Fruit fly (Drosophila melanogaster) whole organism, embryonic: ENCODE results near the gene Trs23.

Experiments
- Ada2b ChIP-seq: fragments of 200-800 bp; sonication (Bioruptor generic); IDR thresholded peaks from 2 replicates; pipeline ENCODE4 v1.3.6; 2022; ENCODE audit warnings: missing biosample characterization, missing genetic modification characterization
- BEAF-32 ChIP-seq: fragments of 200-800 bp; sonication (Bioruptor generic); optimal IDR thresholded peaks from 3 replicates; lab custom pipeline; 2017; ENCODE audit warnings: missing biosample characterization, missing genetic modification characterization, mild to moderate bottlenecking, moderate library complexity, missing genetic modification reagents
- CG10147 ChIP-seq: fragments of 200-800 bp; sonication (Bioruptor generic); optimal IDR thresholded peaks from 2 replicates; lab custom pipeline; 2019; ENCODE audit warnings: missing biosample characterization, mild to moderate bottlenecking, missing genetic modification characterization, moderate library complexity
- CG11085 ChIP-seq: fragments of 200-800 bp; sonication (Bioruptor generic); IDR thresholded peaks from 2 replicates; pipeline ENCODE4 v1.3.6; 2022; ENCODE audit warnings: missing biosample characterization, missing genetic modification characterization
- CG12104 ChIP-seq: fragments of 200-800 bp; sonication (Bioruptor generic); optimal IDR thresholded peaks from 3 replicates; lab custom pipeline; 2016; ENCODE audit warnings: missing biosample characterization, missing genetic modification characterization
- CG12391 ChIP-seq: fragments of 200-800 bp; sonication (Bioruptor generic); optimal IDR thresholded peaks from 3 replicates; lab custom pipeline; 2018; ENCODE audit warnings: missing biosample characterization, mild to moderate bottlenecking, missing genetic modification characterization, moderate library complexity
- CG12659 ChIP-seq: fragments of 200-800 bp; sonication (Bioruptor generic); optimal IDR thresholded peaks from 3 replicates; lab custom pipeline; 2017; ENCODE audit warnings: mild to moderate bottlenecking, missing biosample characterization, missing genetic modification reagents, missing genetic modification characterization
- CG12744 ChIP-seq: fragments of 200-800 bp; sonication (Bioruptor generic); optimal IDR thresholded peaks from 2 replicates; lab custom pipeline; 2016; ENCODE audit warnings: missing biosample characterization, missing genetic modification characterization
- CG13296 ChIP-seq: fragments of 200-800 bp; sonication (Bioruptor generic); optimal IDR thresholded peaks from 3 replicates; lab custom pipeline; 2018; ENCODE audit warnings: missing biosample characterization, mild to moderate bottlenecking, missing genetic modification characterization
- CG14050 ChIP-seq: fragments of 200-800 bp; sonication (Bioruptor generic); IDR thresholded peaks from 3 replicates; pipeline ENCODE4 v1.3.6; 2022; ENCODE audit warnings: missing biosample characterization, missing genetic modification characterization
- CG15514 ChIP-seq: fragments of 200-800 bp; sonication (Bioruptor generic); optimal IDR thresholded peaks from 3 replicates; lab custom pipeline; 2017; ENCODE audit warnings: missing biosample characterization, missing genetic modification characterization, mild to moderate bottlenecking, moderate library complexity, missing genetic modification reagents
- CG17612 ChIP-seq: fragments of 200-800 bp; sonication (Bioruptor generic); IDR thresholded peaks from 2 replicates; pipeline ENCODE4 v1.3.6; 2022; ENCODE audit warnings: missing biosample characterization, missing genetic modification characterization
- CG17802 ChIP-seq: fragments of 200-800 bp; sonication (Bioruptor generic); optimal IDR thresholded peaks from 2 replicates; lab custom pipeline; 2018; ENCODE audit warnings: missing biosample characterization, mild to moderate bottlenecking, missing genetic modification characterization, moderate library complexity
- CG18599 ChIP-seq: fragments of 200-800 bp; sonication (Bioruptor generic); optimal IDR thresholded peaks from 3 replicates; lab custom pipeline; 2017; ENCODE audit warnings: missing biosample characterization, missing genetic modification characterization, mild to moderate bottlenecking, moderate library complexity, missing genetic modification reagents
- CG2129 ChIP-seq: fragments of 200-800 bp; sonication (Bioruptor generic); IDR thresholded peaks from 2 replicates; pipeline ENCODE4 v1.3.6; 2022; ENCODE audit warnings: missing biosample characterization, missing genetic modification characterization; ENCODE audit not compliant: partially characterized antibody
- CG3163 ChIP-seq: fragments of 200-800 bp; sonication (Bioruptor generic); optimal IDR thresholded peaks from 3 replicates; lab custom pipeline; 2016; ENCODE audit warnings: missing biosample characterization, missing genetic modification characterization
- CG32532 ChIP-seq: fragments of 200-800 bp; sonication (Bioruptor generic); IDR thresholded peaks from 2 replicates; pipeline ENCODE4 v1.3.6; 2022; ENCODE audit warnings: missing biosample characterization, missing genetic modification characterization
- CG34376 ChIP-seq: fragments of 200-800 bp; sonication (Bioruptor generic); optimal IDR thresholded peaks from 2 replicates; lab custom pipeline; 2018; ENCODE audit warnings: missing biosample characterization, mild to moderate bottlenecking, missing genetic modification characterization
- CG4282 ChIP-seq: fragments of 200-800 bp; sonication (Bioruptor generic); optimal IDR thresholded peaks from 2 replicates; lab custom pipeline; 2016; ENCODE audit warnings: missing biosample characterization, missing genetic modification characterization
- CG43689 ChIP-seq: fragments of 200-800 bp; sonication (Bioruptor generic); IDR thresholded peaks from 2 replicates; pipeline ENCODE4 v1.3.6; 2022; ENCODE audit warnings: missing biosample characterization, missing genetic modification characterization
- CG5245 ChIP-seq: fragments of 200-800 bp; sonication (Bioruptor generic); optimal IDR thresholded peaks from 3 replicates; lab custom pipeline; 2016; ENCODE audit warnings: missing biosample characterization, missing genetic modification characterization
- CG6254 ChIP-seq: fragments of 200-800 bp; sonication (Bioruptor generic); optimal IDR thresholded peaks from 3 replicates; lab custom pipeline; 2017; ENCODE audit warnings: mild to moderate bottlenecking, missing biosample characterization, missing genetic modification reagents, missing genetic modification characterization
- CG6689 ChIP-seq: fragments of 200-800 bp; sonication (Bioruptor generic); IDR thresholded peaks from 2 replicates; pipeline ENCODE4 v1.3.6; 2022; ENCODE audit warnings: missing biosample characterization, missing genetic modification characterization
- CG7745 ChIP-seq: fragments of 200-800 bp; sonication (Bioruptor generic); optimal IDR thresholded peaks from 2 replicates; lab custom pipeline; 2018; ENCODE audit warnings: missing biosample characterization, mild to moderate bottlenecking, missing genetic modification characterization, moderate library complexity
- CG8290 ChIP-seq, 3 experiments: fragments of 200-800 bp; sonication (Bioruptor generic); optimal IDR thresholded peaks; 2 replicates each; lab custom pipeline; 2016 to 2019; ENCODE audit warnings: missing biosample characterization in 3 of 3, missing genetic modification characterization in 3 of 3, mild to moderate bottlenecking in 2 of 3, moderate library complexity in 1 of 3
- CG9876 ChIP-seq: fragments of 200-800 bp; sonication (Bioruptor generic); optimal IDR thresholded peaks from 2 replicates; lab custom pipeline; 2016; ENCODE audit warnings: missing biosample characterization, missing genetic modification characterization
- Dll ChIP-seq: fragments of 200-800 bp; sonication (Bioruptor generic); IDR thresholded peaks from 4 replicates; pipeline ENCODE4 v1.3.6; 2022; ENCODE audit warnings: missing biosample characterization, missing genetic modification characterization; ENCODE audit not compliant: partially characterized antibody
- Fer3 ChIP-seq: fragments of 200-800 bp; sonication (Bioruptor generic); optimal IDR thresholded peaks from 2 replicates; lab custom pipeline; 2018; ENCODE audit warnings: missing biosample characterization, mild to moderate bottlenecking, missing genetic modification characterization, moderate library complexity
- H2.0 ChIP-seq: fragments of 200-800 bp; sonication (Bioruptor generic); IDR thresholded peaks from 2 replicates; pipeline ENCODE4 v1.3.6; 2022; ENCODE audit warnings: missing biosample characterization, missing genetic modification characterization
- Hey ChIP-seq: fragments of 200-800 bp; sonication (Bioruptor generic); optimal IDR thresholded peaks from 3 replicates; lab custom pipeline; 2018; ENCODE audit warnings: missing biosample characterization, mild to moderate bottlenecking, missing genetic modification characterization
- Hr39 ChIP-seq: fragments of >200 bp; optimal IDR thresholded peaks from 2 replicates; lab custom pipeline; 2017
- Hsf ChIP-seq: fragments of 200-800 bp; sonication (Bioruptor generic); optimal IDR thresholded peaks from 3 replicates; lab custom pipeline; 2016; ENCODE audit warnings: missing biosample characterization, missing genetic modification characterization
- Mad ChIP-seq: fragments of 200-800 bp; sonication (Bioruptor generic); optimal IDR thresholded peaks from 2 replicates; lab custom pipeline; 2016; ENCODE audit warnings: missing biosample characterization, missing genetic modification characterization
- Meics ChIP-seq: fragments of 200-800 bp; sonication (Bioruptor generic); optimal IDR thresholded peaks from 2 replicates; lab custom pipeline; 2017; ENCODE audit warnings: missing biosample characterization, mild to moderate bottlenecking, missing genetic modification characterization
- Optix ChIP-seq: fragments of 200-800 bp; sonication (Bioruptor generic); IDR thresholded peaks from 3 replicates; pipeline ENCODE4 v1.3.6; 2022; ENCODE audit warnings: missing biosample characterization, missing genetic modification characterization
- Sin3A ChIP-seq: fragments of >200 bp; optimal IDR thresholded peaks from 2 replicates; lab custom pipeline; 2018
- Six4 ChIP-seq: fragments of 200-800 bp; sonication (Bioruptor generic); optimal IDR thresholded peaks from 2 replicates; lab custom pipeline; 2016; ENCODE audit warnings: missing biosample characterization, missing genetic modification characterization
- ap ChIP-seq: fragments of 200-800 bp; sonication (Bioruptor generic); IDR thresholded peaks from 2 replicates; pipeline ENCODE4 v1.3.6; 2022; ENCODE audit warnings: missing biosample characterization, missing genetic modification characterization
- cg ChIP-seq: fragments of 200-800 bp; sonication (Bioruptor generic); optimal IDR thresholded peaks from 3 replicates; lab custom pipeline; 2019; ENCODE audit warnings: missing biosample characterization, mild to moderate bottlenecking, missing genetic modification characterization, moderate library complexity
- crc ChIP-seq: fragments of 200-800 bp; sonication (Bioruptor generic); optimal IDR thresholded peaks from 2 replicates; lab custom pipeline; 2016; ENCODE audit warnings: missing biosample characterization, missing genetic modification characterization
- cwo ChIP-seq: fragments of 200-800 bp; sonication (Bioruptor generic); optimal IDR thresholded peaks from 3 replicates; lab custom pipeline; 2017; ENCODE audit warnings: missing biosample characterization, missing genetic modification characterization, mild to moderate bottlenecking, moderate library complexity, missing genetic modification reagents
- emc ChIP-seq: fragments of 200-800 bp; sonication (Bioruptor generic); optimal IDR thresholded peaks from 2 replicates; lab custom pipeline; 2016; ENCODE audit warnings: missing biosample characterization, missing genetic modification characterization
- gem ChIP-seq: fragments of 200-800 bp; sonication (Bioruptor generic); optimal IDR thresholded peaks from 2 replicates; lab custom pipeline; 2019; ENCODE audit warnings: missing biosample characterization, mild to moderate bottlenecking, missing genetic modification characterization, moderate library complexity
- inv ChIP-seq: fragments of 200-800 bp; sonication (Bioruptor generic); IDR thresholded peaks from 2 replicates; pipeline ENCODE4 v1.3.6; 2022; ENCODE audit warnings: missing biosample characterization, missing genetic modification characterization; ENCODE audit not compliant: partially characterized antibody
- jigr1 ChIP-seq: fragments of 200-800 bp; sonication (Bioruptor generic); IDR thresholded peaks from 3 replicates; pipeline ENCODE4 v1.3.6; 2022; ENCODE audit warnings: missing biosample characterization, missing genetic modification characterization
- nmo ChIP-seq: fragments of 200-800 bp; sonication (Bioruptor generic); optimal IDR thresholded peaks from 2 replicates; lab custom pipeline; 2018; ENCODE audit warnings: missing biosample characterization, mild to moderate bottlenecking, missing genetic modification characterization, moderate library complexity
- psq ChIP-seq: fragments of 200-800 bp; sonication (Bioruptor generic); optimal IDR thresholded peaks from 2 replicates; lab custom pipeline; 2017; ENCODE audit warnings: missing biosample characterization, missing genetic modification characterization
- ro ChIP-seq: fragments of 200-800 bp; sonication (Bioruptor generic); IDR thresholded peaks from 2 replicates; pipeline ENCODE4 v1.3.6; 2022; ENCODE audit warnings: missing biosample characterization, missing genetic modification characterization
- sc ChIP-seq, 3 experiments: fragments of >200 bp in 2 of 3; fragments of 200-800 bp in 1 of 3; sonication (Bioruptor generic) in 1 of 3; optimal IDR thresholded peaks; 2 replicates in 2 of 3; 3 replicates in 1 of 3; lab custom pipeline; 2017; ENCODE audit warnings: mild to moderate bottlenecking in 1 of 3, missing biosample characterization in 1 of 3, missing genetic modification characterization in 1 of 3, missing genetic modification reagents in 1 of 3
- tio ChIP-seq: fragments of 200-800 bp; sonication (Bioruptor generic); optimal IDR thresholded peaks from 2 replicates; lab custom pipeline; 2017; ENCODE audit warnings: missing biosample characterization, missing genetic modification characterization, inconsistent platforms
- z ChIP-seq: fragments of 200-800 bp; sonication (Bioruptor generic); IDR thresholded peaks from 3 replicates; pipeline ENCODE4 v1.3.6; 2022; ENCODE audit warnings: missing biosample characterization, missing genetic modification characterization

Gene Trs23

dm6 chr2L:8709413-8709812, 23.4 kb downstream of the Trs23 start, which contains the start of gene Hnf4 (continued):
- TF ChIP-seq Mad = no peak
- TF ChIP-seq CG2129 (GFP tag; lab: Robert Waterston, UW) = no peak
- TF ChIP-seq sc (optimal IDR thresholded peaks at IDR 0.05; lab: Kevin White, UChicago) = no peak
- no peak for TF ChIP-seq sc (GFP tag; optimal IDR thresholded peaks at IDR 0.05; lab: Kevin White, UChicago)
- TF ChIP-seq CG7745 (tag; lab: Kevin White, UChicago) = no peak
- no peak for TF ChIP-seq tio
- TF ChIP-seq Dll (GFP tag; lab: Robert Waterston, UW) = no peak
- TF ChIP-seq CG12744 = peak; percentile 14
- no peak for TF ChIP-seq psq
- no peak for TF ChIP-seq z (GFP tag; lab: Robert Waterston, UW)
- no peak for TF ChIP-seq CG12104 (GFP tag; lab: Kevin White, UChicago)
- TF ChIP-seq CG8290 (GFP tag; optimal IDR thresholded peaks at IDR 0.05; lab: Kevin White, UChicago) = no peak
- TF ChIP-seq CG8290 (tag; optimal IDR thresholded peaks at IDR 0.05; lab: Kevin White, UChicago) = peak in 1 of 2 experiments; percentile 30
- TF ChIP-seq CG17802 = no peak
- TF ChIP-seq inv (GFP tag; lab: Robert Waterston, UW) = no peak
- TF ChIP-seq nmo (GFP tag; lab: Kevin White, UChicago) = peak; percentile 4
- peak; percentile 35 for TF ChIP-seq CG12659 (GFP tag; lab: Kevin White, UChicago)
- TF ChIP-seq CG43689 (GFP tag; lab: Robert Waterston, UW) = no peak
- TF ChIP-seq CG10147 (GFP tag; lab: Kevin White, UChicago) = no peak
- TF ChIP-seq Hsf (GFP tag; lab: Kevin White, UChicago) = no peak
- TF ChIP-seq Ada2b (GFP tag; lab: Robert Waterston, UW) = no peak
- no peak for TF ChIP-seq CG14050 (GFP tag; lab: Robert Waterston, UW)
- no peak for TF ChIP-seq Meics
- TF ChIP-seq CG17612 (GFP tag; lab: Robert Waterston, UW) = no peak
- TF ChIP-seq Optix (GFP tag; lab: Robert Waterston, UW) = no peak
- TF ChIP-seq Hey = no peak
- TF ChIP-seq BEAF-32 (GFP tag; lab: Kevin White, UChicago) = peak; percentile 23
- TF ChIP-seq CG15514 = no peak
- TF ChIP-seq CG18599 (GFP tag; lab: Kevin White, UChicago) = no peak
- no peak for TF ChIP-seq Six4
- TF ChIP-seq CG13296 (GFP tag; lab: Kevin White, UChicago) = no peak
- no peak for TF ChIP-seq H2.0
- no peak for TF ChIP-seq Hr39 (lab: Kevin White, UChicago)
- TF ChIP-seq ro = no peak
- TF ChIP-seq Fer3 (tag; lab: Kevin White, UChicago) = no peak
- no peak for TF ChIP-seq gem
- no peak for TF ChIP-seq CG3163 (GFP tag; lab: Kevin White, UChicago)
- TF ChIP-seq CG4282 = no peak
- TF ChIP-seq ap (GFP tag; lab: Robert Waterston, UW) = no peak
- no peak for TF ChIP-seq CG5245
- no peak for TF ChIP-seq CG6254 (GFP tag; lab: Kevin White, UChicago)
- no peak for TF ChIP-seq jigr1 (GFP tag; lab: Robert Waterston, UW)
- no peak for TF ChIP-seq Sin3A
- peak; percentile 33 for TF ChIP-seq CG34376 (GFP tag; lab: Kevin White, UChicago)
- TF ChIP-seq CG12391 (tag; lab: Kevin White, UChicago) = no peak
- peak; percentile 70 for TF ChIP-seq cg (GFP tag; lab: Kevin White, UChicago)
- no peak for TF ChIP-seq CG9876 (GFP tag; lab: Kevin White, UChicago)
- no peak for TF ChIP-seq CG32532
- TF ChIP-seq cwo (GFP tag; lab: Kevin White, UChicago) = no peak
- no peak for TF ChIP-seq CG6689 (GFP tag; lab: Robert Waterston, UW)
- TF ChIP-seq crc (GFP tag; lab: Kevin White, UChicago) = no peak
- no peak for TF ChIP-seq CG11085 (GFP tag; lab: Robert Waterston, UW)
- TF ChIP-seq emc (GFP tag; lab: Kevin White, UChicago) = no peak
